Worm (Caenorhabditis elegans): ENCODE results near the gene hyl-1.

hyl-1 gene

DNA sequence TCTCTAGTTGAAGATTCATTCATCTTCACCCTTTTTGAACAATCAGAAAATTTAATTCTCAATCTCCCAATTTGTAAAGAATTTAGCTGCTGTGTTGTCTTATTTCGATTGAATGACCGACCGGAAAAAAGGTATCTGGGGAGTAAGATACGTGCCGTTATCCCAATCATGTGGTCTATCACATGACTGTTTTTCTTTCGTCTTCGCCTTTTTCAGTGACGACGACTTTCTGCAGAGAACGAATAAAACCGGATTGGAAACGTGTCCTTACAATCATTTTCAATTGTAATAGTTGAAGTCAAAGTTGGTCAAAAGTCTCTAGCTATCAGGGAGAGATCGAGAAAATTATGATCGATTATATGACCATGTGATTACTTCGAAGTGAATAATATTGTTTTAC is 9.9 kb upstream of the hyl-1 start (continued):
- TF ChIP-seq pax-3 (tag; optimal IDR thresholded peaks at IDR 0.05) (no peak), ztf-11 (tag; optimal IDR thresholded peaks at IDR 0.05) (no peak), swsn-7 (tag; optimal IDR thresholded peaks at IDR 0.05) (peak; percentile 46), nhr-20 (tag; optimal IDR thresholded peaks at IDR 0.05) (peak; percentile 92), ztf-4 (tag; optimal IDR thresholded peaks at IDR 0.05) (peak; percentile 29), unc-86 (tag; optimal IDR thresholded peaks at IDR 0.05) (no peak), xbp-1 (tag; optimal IDR thresholded peaks at IDR 0.05) (peak; percentile 72), dpl-1 (GFP tag; optimal IDR thresholded peaks at IDR 0.05) (peak in 2 of 3 experiments; percentile 33 to 46), F16B12.6 (tag; optimal IDR thresholded peaks at IDR 0.05) (no peak), unc-130 (tag; optimal IDR thresholded peaks at IDR 0.05) (peak; percentile 78), zip-4 (GFP tag; optimal IDR thresholded peaks at IDR 0.05) (no peak), snu-23 (GFP tag; optimal IDR thresholded peaks at IDR 0.05) (peak; percentile 73), fkh-8 (tag; optimal IDR thresholded peaks at IDR 0.05) (no peak)

DNA sequence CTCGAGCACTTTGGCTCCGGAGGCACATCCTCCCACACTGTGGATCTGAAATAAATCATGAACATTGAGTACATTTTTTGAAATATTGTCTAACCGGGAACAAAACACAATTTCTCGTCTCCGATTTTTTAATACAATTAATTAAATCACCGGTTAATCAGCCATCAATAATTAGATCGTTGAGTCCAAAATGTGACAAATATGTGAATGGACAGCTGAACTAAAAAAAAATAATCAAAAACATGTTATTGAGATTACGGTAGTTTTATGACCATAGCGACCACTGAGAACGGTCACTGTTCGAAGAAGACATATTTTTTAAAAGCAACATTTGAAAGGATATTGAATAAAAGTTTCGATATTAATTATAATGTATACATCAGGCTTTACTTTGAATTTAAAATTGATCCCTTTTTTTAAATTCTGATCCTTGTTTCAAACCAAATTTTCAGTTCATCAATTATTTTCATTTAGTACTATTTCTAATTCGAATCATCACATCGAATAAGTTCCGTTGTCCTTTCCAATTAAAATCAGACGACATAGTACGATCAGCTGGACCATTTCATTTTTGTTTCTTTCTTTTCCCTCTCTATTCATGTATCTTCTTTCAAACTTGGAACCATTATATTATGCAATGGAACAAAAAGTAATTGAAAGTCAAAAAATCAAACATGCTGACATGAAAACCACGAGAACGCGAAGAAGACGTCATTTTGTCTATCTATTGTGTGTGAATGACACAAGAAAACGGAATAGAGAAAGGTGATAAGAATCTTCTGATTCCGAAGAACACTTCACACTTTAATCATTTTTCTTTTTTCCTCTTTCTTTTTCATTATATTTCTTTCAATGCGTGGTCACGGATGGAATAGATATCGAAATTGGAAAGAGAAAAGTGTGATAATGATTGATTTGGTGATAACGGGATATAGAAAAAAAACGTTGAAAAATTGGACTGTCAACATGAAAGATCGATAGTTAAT is 8.6 kb upstream of the hyl-1 start:
- peak; percentile 51 for TF ChIP-seq nhr-19 (GFP tag; conservative IDR thresholded peaks at IDR 0.05)
- TF ChIP-seq rnt-1 (tag; optimal IDR thresholded peaks at IDR 0.05), result no peak
- no peak for TF ChIP-seq egl-27 (tag; optimal IDR thresholded peaks at IDR 0.05)
- peak; percentile 26 for TF ChIP-seq nhr-47 (tag; optimal IDR thresholded peaks at IDR 0.05)
- TF ChIP-seq elt-3 (tag; optimal IDR thresholded peaks at IDR 0.05), result peak in 5 of 6 experiments; percentile 1 to 95 (median 28)
- no peak for TF ChIP-seq nhr-84 (tag; optimal IDR thresholded peaks at IDR 0.05)
- peak; percentile 90 for TF ChIP-seq nhr-85 (tag)
- peak; percentile 28 for TF ChIP-seq ama-1 (optimal IDR thresholded peaks at IDR 0.05)
- TF ChIP-seq ceh-90 (tag; optimal IDR thresholded peaks at IDR 0.05), result no peak
- no peak for TF ChIP-seq nhr-76 (tag; optimal IDR thresholded peaks at IDR 0.05)
- peak; percentile 30; the same call in 1 of the 2 replicates for TF ChIP-seq ceh-88 (GFP tag; IDR thresholded peaks at IDR 0.05)
- peak; percentile 29 for TF ChIP-seq unc-130 (tag; optimal IDR thresholded peaks at IDR 0.05)
- TF ChIP-seq mdl-1 (tag; optimal IDR thresholded peaks at IDR 0.05), result no peak
- TF ChIP-seq Y116A8C.19 (tag; optimal IDR thresholded peaks at IDR 0.05; ENCODE audit: borderline replicate concordance), result no peak
- TF ChIP-seq C16A3.4 (tag; optimal IDR thresholded peaks at IDR 0.05), result peak; percentile 25
- no peak for TF ChIP-seq egl-13 (tag; optimal IDR thresholded peaks at IDR 0.05)
- no peak for TF ChIP-seq snpc-4 (tag; optimal IDR thresholded peaks at IDR 0.05)
- peak; percentile 91 for TF ChIP-seq blmp-1 (tag; optimal IDR thresholded peaks at IDR 0.05)
- peak; percentile 60 for TF ChIP-seq pqm-1 (tag; optimal IDR thresholded peaks at IDR 0.05)
- peak; percentile 98 for TF ChIP-seq elt-2 (tag; optimal IDR thresholded peaks at IDR 0.05)
- TF ChIP-seq nhr-11 (tag; optimal IDR thresholded peaks at IDR 0.05), result no peak
- no peak for TF ChIP-seq skn-1 (tag; optimal IDR thresholded peaks at IDR 0.05)
- TF ChIP-seq lin-35 (GFP tag; optimal IDR thresholded peaks at IDR 0.05), result peak in 1 of 2 experiments; percentile 71
- no peak for TF ChIP-seq ceh-8 (GFP tag; optimal IDR thresholded peaks at IDR 0.05)
- peak; percentile 51 for TF ChIP-seq lin-13 (GFP tag; optimal IDR thresholded peaks at IDR 0.05)
- peak; percentile 33 for TF ChIP-seq xbp-1 (tag; optimal IDR thresholded peaks at IDR 0.05)
- no peak for TF ChIP-seq mab-9 (GFP tag; IDR thresholded peaks at IDR 0.05)
- TF ChIP-seq lin-14 (GFP tag; optimal IDR thresholded peaks at IDR 0.05), result peak; percentile 81
- TF ChIP-seq dpl-1 (GFP tag; optimal IDR thresholded peaks at IDR 0.05), result peak in 1 of 3 experiments; percentile 4
- TF ChIP-seq tlp-1 (tag; optimal IDR thresholded peaks at IDR 0.05), result peak; percentile 61
- peak; percentile 77 for TF ChIP-seq nhr-71 (tag; optimal IDR thresholded peaks at IDR 0.05)
- no peak for TF ChIP-seq efl-1 (optimal IDR thresholded peaks at IDR 0.05)
- TF ChIP-seq efl-1 (GFP tag; optimal IDR thresholded peaks at IDR 0.05 in 1 of 2), result peak in 1 of 2 experiments; percentile 54
- TF ChIP-seq snu-23 (GFP tag; optimal IDR thresholded peaks at IDR 0.05), result peak; percentile 54
- TF ChIP-seq mep-1 (tag; optimal IDR thresholded peaks at IDR 0.05), result peak; percentile 61
- no peak for TF ChIP-seq nhr-28 (tag; optimal IDR thresholded peaks at IDR 0.05)
- no peak for TF ChIP-seq hpl-2 (GFP tag; optimal IDR thresholded peaks at IDR 0.05)
- TF ChIP-seq jun-1 (tag; optimal IDR thresholded peaks at IDR 0.05), result peak; percentile 70
- no peak for TF ChIP-seq fkh-4 (tag; optimal IDR thresholded peaks at IDR 0.05; ENCODE audit: borderline replicate concordance)
- TF ChIP-seq nhr-20 (tag; optimal IDR thresholded peaks at IDR 0.05), result peak; percentile 87
- TF ChIP-seq lsy-2 (tag; optimal IDR thresholded peaks at IDR 0.05), result peak; percentile 27 to 54
